Worm (Caenorhabditis elegans): ENCODE data around the gene C31H2.4.

Gene C31H2.4

DNA sequence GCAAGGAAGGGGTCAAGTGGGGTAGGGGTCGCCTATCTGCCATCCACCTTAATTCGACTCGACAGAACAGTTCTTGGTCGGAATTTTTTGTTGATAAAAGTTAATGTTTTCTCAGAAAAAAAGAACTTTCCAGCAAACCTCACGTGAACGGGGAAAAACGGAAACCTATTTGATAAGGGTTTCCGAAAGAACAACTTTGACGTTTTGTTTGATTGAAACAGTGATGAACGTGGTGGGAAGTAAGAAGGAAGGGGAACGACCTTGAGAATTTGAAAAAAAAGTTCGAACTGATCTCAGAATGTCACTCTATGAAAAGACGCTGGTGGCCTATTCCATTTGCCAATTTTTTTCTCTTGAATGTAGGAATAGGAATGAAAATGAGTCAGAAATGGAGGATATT, 37.1 kb downstream of the C31H2.4 start:
- TF ChIP-seq elt-3 (tag; optimal IDR thresholded peaks at IDR 0.05) (no peak), lin-32 (GFP tag; optimal IDR thresholded peaks at IDR 0.05) (no peak), M03D4.4 (tag; optimal IDR thresholded peaks at IDR 0.05) (no peak), mls-2 (tag; optimal IDR thresholded peaks at IDR 0.05) (no peak), nhr-2 (tag; optimal IDR thresholded peaks at IDR 0.05) (no peak), unc-62 (GFP tag; optimal IDR thresholded peaks at IDR 0.05) (no peak), ceh-43 (GFP tag; optimal IDR thresholded peaks at IDR 0.05) (no peak), pha-4 (tag; optimal IDR thresholded peaks at IDR 0.05) (no peak), sem-2 (GFP tag; optimal IDR thresholded peaks at IDR 0.05) (no peak), bed-3 (GFP tag; optimal IDR thresholded peaks at IDR 0.05) (no peak), unc-39 (tag; optimal IDR thresholded peaks at IDR 0.05) (no peak), cnd-1 (tag; optimal IDR thresholded peaks at IDR 0.05) (no peak), flh-1 (GFP tag; optimal IDR thresholded peaks at IDR 0.05) (no peak), lsy-2 (tag; optimal IDR thresholded peaks at IDR 0.05) (no peak), mab-5 (tag; optimal IDR thresholded peaks at IDR 0.05) (no peak), hlh-1 (tag; optimal IDR thresholded peaks at IDR 0.05) (no peak), mep-1 (tag; optimal IDR thresholded peaks at IDR 0.05) (no peak), elt-1 (tag; optimal IDR thresholded peaks at IDR 0.05; ENCODE audit: borderline replicate concordance, insufficient read depth) (no peak)

DNA sequence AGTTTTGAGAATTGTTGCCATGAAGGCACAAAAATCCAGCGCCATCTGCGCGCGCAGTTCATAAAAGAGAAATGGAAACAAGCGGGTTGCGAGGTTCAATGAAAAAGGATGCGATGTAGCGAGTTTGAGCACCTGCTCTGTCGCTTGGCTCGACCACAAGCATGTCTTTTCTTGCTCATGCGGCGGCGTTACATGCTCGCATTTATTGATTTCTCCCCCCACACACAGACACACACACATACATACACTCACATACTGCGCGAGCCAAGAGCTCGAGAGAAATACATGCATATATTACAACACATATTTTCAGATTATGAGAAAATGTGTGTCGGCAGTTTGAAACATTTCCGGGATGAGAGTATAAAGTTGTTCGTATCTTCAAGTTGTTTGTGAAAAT, 37.7 kb downstream of the C31H2.4 start:
- TF ChIP-seq pha-4 (tag; optimal IDR thresholded peaks at IDR 0.05) (peak; percentile 10), snpc-4 (tag; optimal IDR thresholded peaks at IDR 0.05) (no peak), mab-5 (tag; optimal IDR thresholded peaks at IDR 0.05) (no peak), blmp-1 (tag; optimal IDR thresholded peaks at IDR 0.05) (no peak), mep-1 (tag; optimal IDR thresholded peaks at IDR 0.05) (no peak), cnd-1 (tag; optimal IDR thresholded peaks at IDR 0.05) (peak; percentile 32), elt-3 (tag; optimal IDR thresholded peaks at IDR 0.05) (no peak), ces-1 (GFP tag; optimal IDR thresholded peaks at IDR 0.05) (peak; percentile 32), lin-32 (GFP tag; optimal IDR thresholded peaks at IDR 0.05) (peak; percentile 25), mls-2 (tag; optimal IDR thresholded peaks at IDR 0.05) (peak; percentile 50), tbx-8 (GFP tag; optimal IDR thresholded peaks at IDR 0.05) (no peak), nhr-12 (tag; optimal IDR thresholded peaks at IDR 0.05) (no peak), ceh-43 (GFP tag; optimal IDR thresholded peaks at IDR 0.05) (no peak)

DNA sequence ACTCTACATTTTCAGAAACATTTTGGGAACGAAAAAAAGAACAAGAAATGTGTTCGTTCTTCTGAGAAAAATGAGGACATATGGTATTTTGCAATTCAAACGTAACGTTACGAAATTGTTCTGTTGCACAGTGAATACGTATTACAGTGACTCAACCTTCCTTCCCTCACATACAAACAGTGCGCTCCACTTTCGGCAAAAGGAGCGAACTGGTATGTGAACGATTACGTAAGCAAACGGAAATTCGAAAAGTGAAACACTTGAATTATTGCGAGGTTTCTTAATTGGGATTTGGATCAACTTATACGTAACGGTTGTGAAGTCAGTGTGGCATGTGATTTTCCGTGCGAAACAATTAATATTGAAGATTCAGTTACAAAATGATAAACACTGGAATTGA, 38.7 kb downstream of the C31H2.4 start:
- TF ChIP-seq ceh-83 (GFP tag; optimal IDR thresholded peaks at IDR 0.05) (no peak), snpc-4 (tag; optimal IDR thresholded peaks at IDR 0.05) (no peak), ham-2 (GFP tag; optimal IDR thresholded peaks at IDR 0.05) (no peak), unc-62 (GFP tag; optimal IDR thresholded peaks at IDR 0.05) (no peak), nhr-76 (tag; optimal IDR thresholded peaks at IDR 0.05) (no peak), pha-4 (tag; optimal IDR thresholded peaks at IDR 0.05) (no peak), ceh-39 (tag; optimal IDR thresholded peaks at IDR 0.05) (no peak), ceh-43 (GFP tag; optimal IDR thresholded peaks at IDR 0.05) (no peak), ces-1 (GFP tag; optimal IDR thresholded peaks at IDR 0.05) (no peak), nhr-237 (tag; optimal IDR thresholded peaks at IDR 0.05) (no peak)

DNA sequence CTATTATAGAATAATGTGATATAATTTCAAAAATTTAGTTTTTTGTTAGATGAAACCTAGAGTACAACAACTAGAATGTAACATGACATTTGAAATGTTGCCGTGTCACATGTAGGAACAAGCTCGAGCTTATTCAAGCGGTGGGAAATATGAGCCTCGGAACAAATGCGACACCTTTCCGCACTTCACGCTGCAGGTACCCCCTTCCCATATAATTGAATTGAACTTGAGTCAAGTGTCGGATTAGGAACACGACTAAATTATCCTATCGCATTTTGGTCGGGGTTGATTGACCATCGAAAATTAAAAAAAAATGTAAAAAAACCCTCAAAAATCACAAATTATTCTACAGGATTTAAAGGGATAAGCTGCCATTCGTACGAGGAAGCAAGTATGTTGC, 39.3 kb downstream of the C31H2.4 start:
- TF ChIP-seq lsy-2 (tag; optimal IDR thresholded peaks at IDR 0.05) (no peak), ceh-39 (tag; optimal IDR thresholded peaks at IDR 0.05) (no peak), tbx-8 (GFP tag; optimal IDR thresholded peaks at IDR 0.05) (no peak), ceh-43 (GFP tag; optimal IDR thresholded peaks at IDR 0.05) (no peak), nhr-2 (tag; optimal IDR thresholded peaks at IDR 0.05) (no peak), ces-1 (GFP tag; optimal IDR thresholded peaks at IDR 0.05) (peak; percentile 43), drap-1 (GFP tag; optimal IDR thresholded peaks at IDR 0.05) (no peak), nhr-237 (tag; optimal IDR thresholded peaks at IDR 0.05) (no peak)

DNA sequence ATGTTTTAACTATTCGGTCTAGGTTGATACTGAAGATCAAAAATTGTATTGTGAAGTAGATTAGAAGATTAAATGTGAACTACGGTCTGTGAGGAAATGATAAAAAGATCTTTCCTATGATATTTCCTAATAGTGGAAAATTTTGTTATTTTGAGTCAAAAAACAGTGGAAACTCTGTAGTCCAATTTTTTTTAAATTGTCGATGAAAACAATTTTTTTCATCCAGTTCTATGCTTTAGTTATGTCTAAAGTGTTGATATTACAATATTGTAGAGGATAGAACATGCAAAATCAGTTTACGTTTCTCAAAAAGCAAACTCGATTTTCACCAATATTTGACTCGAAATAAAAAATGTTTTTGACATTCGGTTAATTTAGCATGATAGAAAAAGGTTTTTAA, 39.8 kb downstream of the C31H2.4 start:
- TF ChIP-seq nhr-28 (tag; optimal IDR thresholded peaks at IDR 0.05) (no peak), ham-2 (GFP tag; optimal IDR thresholded peaks at IDR 0.05) (no peak), drap-1 (GFP tag; optimal IDR thresholded peaks at IDR 0.05) (no peak), mab-5 (tag; optimal IDR thresholded peaks at IDR 0.05) (no peak), ceh-43 (GFP tag; optimal IDR thresholded peaks at IDR 0.05) (no peak), snpc-4 (tag; optimal IDR thresholded peaks at IDR 0.05) (no peak), sem-2 (GFP tag; optimal IDR thresholded peaks at IDR 0.05) (no peak), ceh-39 (tag; optimal IDR thresholded peaks at IDR 0.05) (no peak)

Measured in whole organism, mixed stage, embryonic.